Worm (Caenorhabditis elegans) whole organism, L4 larva: Measurements from ENCODE around the gene W09H1.4.

Experiments used
- Y5F2A.4 ChIP-seq: fragments of 200-800 bp; sonication (Bioruptor generic); optimal IDR thresholded peaks from 2 replicates; lab custom pipeline; 2018; ENCODE audit warnings: mild to moderate bottlenecking, missing genetic modification characterization, missing compliant biosample characterization
- ceh-62 ChIP-seq: sonication (generic microtip); optimal IDR thresholded peaks from 2 replicates; lab custom pipeline; 2017; ENCODE audit warnings: missing biosample characterization, missing genetic modification characterization
- madf-9 ChIP-seq: fragments of 200-800 bp; sonication (Bioruptor generic); conservative IDR thresholded peaks from 2 replicates; pipeline ENCODE4 v1.3.6; 2022; ENCODE audit warnings: missing genetic modification reagents, missing genetic modification characterization, missing compliant biosample characterization
- mdl-1 ChIP-seq, 2 experiments: fragments of 150-350 bp in 1 of 2; sonication (generic microtip) in 1 of 2; optimal IDR thresholded peaks; 2 replicates each; lab custom pipeline; 2014 to 2017; ENCODE audit warnings: missing biosample characterization in 2 of 2, missing genetic modification characterization in 2 of 2
- unc-62 ChIP-seq, 3 experiments: fragments of 150-350 bp in 1 of 3; sonication (generic microtip); optimal IDR thresholded peaks in 2 of 3; peaks in 1 of 3; 1 replicate in 1 of 3; 2 replicates in 2 of 3; lab custom pipeline; 2014 to 2017; ENCODE audit warnings: missing biosample characterization in 3 of 3, missing genetic modification characterization in 3 of 3, missing genetic modification reagents in 3 of 3, missing genotype in 1 of 3

DNA sequence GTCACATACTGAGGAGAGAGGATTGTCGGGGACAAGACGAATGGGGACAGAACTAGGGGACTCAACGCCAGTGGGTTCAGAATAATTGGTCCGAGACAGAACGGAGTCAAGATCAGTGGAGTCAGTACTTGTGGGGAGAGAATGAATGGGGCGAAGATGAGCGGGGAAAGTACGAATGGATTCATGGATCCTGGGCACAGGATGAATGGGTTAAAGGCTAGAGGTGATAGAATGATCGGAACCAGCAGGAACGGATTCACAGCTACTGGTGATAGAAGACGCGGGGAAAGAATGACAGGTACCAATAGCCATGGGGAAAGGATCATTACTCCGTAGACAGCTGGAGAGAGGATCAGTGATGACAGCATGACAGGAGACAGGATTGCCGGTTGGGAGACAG is 43.8 kb upstream of the W09H1.4 start:
- TF ChIP-seq Y5F2A.4 (no peak), mdl-1 (tag; optimal IDR thresholded peaks at IDR 0.05; lab: Kevin White, UChicago) (no peak), unc-62 (GFP tag; optimal IDR thresholded peaks at IDR 0.05 in 1 of 2; lab: Kevin White, UChicago) (peak in 1 of 2 experiments; percentile 68), unc-62 (tag; optimal IDR thresholded peaks at IDR 0.05; lab: Kevin White, UChicago) (no peak), ceh-62 (tag; lab: Kevin White, UChicago) (no peak), madf-9 (GFP tag; lab: Robert Waterston, UW) (no peak)
